Fruit fly (Drosophila melanogaster): ENCODE results near the gene dpr19.

Gene dpr19

dm6 chr2L:10428528-10428927 is 52.6 kb downstream of the dpr19 start, which contains the start of gene CG5188 (continued):
- no peak for TF ChIP-seq pan (optimal IDR thresholded peaks at IDR 0.05)
- TF ChIP-seq pan (GFP tag; optimal IDR thresholded peaks at IDR 0.05 in 1 of 2, IDR thresholded peaks at IDR 0.05 in 1 of 2) = peak in 1 of 2 experiments; percentile 66
- no peak for TF ChIP-seq esg (GFP tag; conservative IDR thresholded peaks at IDR 0.05)
- peak; percentile 98 for TF ChIP-seq wek (GFP tag; optimal IDR thresholded peaks at IDR 0.05)
- TF ChIP-seq gt (GFP tag; IDR thresholded peaks at IDR 0.05) = no peak
- TF ChIP-seq rib (GFP tag; IDR thresholded peaks at IDR 0.05) = no peak
- no peak for TF ChIP-seq CG17612 (GFP tag; IDR thresholded peaks at IDR 0.05)
- TF ChIP-seq ap (GFP tag; IDR thresholded peaks at IDR 0.05) = no peak
- no peak for TF ChIP-seq CG12071 (GFP tag; optimal IDR thresholded peaks at IDR 0.05)
- no peak for TF ChIP-seq CG11723 (GFP tag; optimal IDR thresholded peaks at IDR 0.05)
- TF ChIP-seq CG18476 (GFP tag; optimal IDR thresholded peaks at IDR 0.05) = no peak
- peak; percentile 56 for TF ChIP-seq CG2120 (GFP tag; optimal IDR thresholded peaks at IDR 0.05)
- TF ChIP-seq CG12659 (GFP tag; optimal IDR thresholded peaks at IDR 0.05) = peak; percentile 50
- TF ChIP-seq Hr51 (GFP tag; optimal IDR thresholded peaks at IDR 0.05) = peak in 1 of 2 experiments; percentile 74
- no peak for TF ChIP-seq HLH3B (GFP tag; IDR thresholded peaks at IDR 0.05)
- TF ChIP-seq NFAT (GFP tag; IDR thresholded peaks at IDR 0.05) = peak; percentile 74; the same call in 1 of the 2 replicates
- TF ChIP-seq CG7357 (GFP tag; IDR thresholded peaks at IDR 0.05) = no peak
- peak; percentile 20 for TF ChIP-seq CG7271 (tag; optimal IDR thresholded peaks at IDR 0.05)
- peak; percentile 41; the same call in 1 of the 2 replicates for TF ChIP-seq Atf6 (GFP tag; IDR thresholded peaks at IDR 0.05)
- no peak for TF ChIP-seq Bteb2 (GFP tag; optimal IDR thresholded peaks at IDR 0.05)
- TF ChIP-seq dpn (GFP tag; optimal IDR thresholded peaks at IDR 0.05) = peak; percentile 15 to 56
- TF ChIP-seq cato (GFP tag; optimal IDR thresholded peaks at IDR 0.05; ENCODE audit: borderline replicate concordance) = no peak
- TF ChIP-seq Tbp (GFP tag; optimal IDR thresholded peaks at IDR 0.05) = no peak
- TF ChIP-seq Nf-YB (GFP tag; optimal IDR thresholded peaks at IDR 0.05) = peak; percentile 7
- no peak for TF ChIP-seq Ets97D (GFP tag; optimal IDR thresholded peaks at IDR 0.05)
- no peak for TF ChIP-seq E2f1 (GFP tag; IDR thresholded peaks at IDR 0.05)
- peak; percentile 41 for TF ChIP-seq CG13894 (tag; optimal IDR thresholded peaks at IDR 0.05)
- TF ChIP-seq CG17359 (tag; optimal IDR thresholded peaks at IDR 0.05) = peak; percentile 60
- no peak for TF ChIP-seq CG10321 (GFP tag; IDR thresholded peaks at IDR 0.05)
- peak; percentile 80 for TF ChIP-seq sd (tag; optimal IDR thresholded peaks at IDR 0.05)
- peak; percentile 16 for TF ChIP-seq CG9727 (GFP tag; optimal IDR thresholded peaks at IDR 0.05)
- peak; percentile 42 for TF ChIP-seq CG34376 (GFP tag; optimal IDR thresholded peaks at IDR 0.05)
- TF ChIP-seq CG3281 (GFP tag; optimal IDR thresholded peaks at IDR 0.05) = peak; percentile 40
- TF ChIP-seq CG13775 (GFP tag; optimal IDR thresholded peaks at IDR 0.05) = peak; percentile 29
- no peak for TF ChIP-seq bigmax (GFP tag; optimal IDR thresholded peaks at IDR 0.05)
- TF ChIP-seq CG3407 (GFP tag; optimal IDR thresholded peaks at IDR 0.05) = no peak
- TF ChIP-seq shn (GFP tag; optimal IDR thresholded peaks at IDR 0.05) = no peak
- no peak for TF ChIP-seq CG15479 (GFP tag; optimal IDR thresholded peaks at IDR 0.05)
- TF ChIP-seq CG16813 (GFP tag; IDR thresholded peaks at IDR 0.05; ENCODE audit: partially characterized antibody) = 0 out of 3 replicates have a peak, but pooled peaks have one; percentile 34
- TF ChIP-seq CG11504 (tag; optimal IDR thresholded peaks at IDR 0.05) = peak; percentile 65
- no peak for TF ChIP-seq Hmr (GFP tag; optimal IDR thresholded peaks at IDR 0.05)
- no peak for TF ChIP-seq disco-r (GFP tag; optimal IDR thresholded peaks at IDR 0.05)
- TF ChIP-seq Dip2 (GFP tag; IDR thresholded peaks at IDR 0.05) = no peak
- peak; percentile 26; the same call in 1 of the 3 replicates for TF ChIP-seq so (GFP tag; IDR thresholded peaks at IDR 0.05)
- TF ChIP-seq Sox100B (GFP tag; optimal IDR thresholded peaks at IDR 0.05) = peak; percentile 53
- TF ChIP-seq CG14014 (GFP tag; IDR thresholded peaks at IDR 0.05) = peak; percentile 35; the same call in 1 of the 2 replicates
- peak; percentile 99 for TF ChIP-seq CG8388 (GFP tag; optimal IDR thresholded peaks at IDR 0.05)
- no peak for TF ChIP-seq sens (GFP tag)
- TF ChIP-seq Jarid2 (GFP tag; optimal IDR thresholded peaks at IDR 0.05) = no peak
- peak; percentile 69 for TF ChIP-seq CG15269 (tag; optimal IDR thresholded peaks at IDR 0.05)
- no peak for TF ChIP-seq CG12104 (GFP tag; optimal IDR thresholded peaks at IDR 0.05)
